Fruit fly (Drosophila melanogaster) whole organism, embryonic: Measurements from ENCODE around the gene ATP7.
A peak's percentile ranks its signal among the peaks of the same experiment; 100 is the strongest.

Experiments used
- Aef1 ChIP-seq: fragments of 200-800 bp; sonication (Bioruptor generic); IDR thresholded peaks from 3 replicates; pipeline ENCODE4 v1.3.6; 2022; ENCODE audit warnings: missing biosample characterization, missing genetic modification characterization
- CG12155 ChIP-seq: fragments of 200-800 bp; sonication (Bioruptor generic); optimal IDR thresholded peaks from 3 replicates; lab custom pipeline; 2016; ENCODE audit warnings: missing biosample characterization, missing genetic modification characterization
- CG12744 ChIP-seq: fragments of 200-800 bp; sonication (Bioruptor generic); optimal IDR thresholded peaks from 2 replicates; lab custom pipeline; 2016; ENCODE audit warnings: missing biosample characterization, missing genetic modification characterization
- CG13287 ChIP-seq: fragments of 200-800 bp; sonication (Bioruptor generic); IDR thresholded peaks from 2 replicates; pipeline ENCODE4 v1.3.6; 2022; ENCODE audit warnings: missing biosample characterization, missing genetic modification characterization; ENCODE audit not compliant: partially characterized antibody
- CG14441 ChIP-seq: fragments of 200-800 bp; sonication (Bioruptor generic); IDR thresholded peaks from 2 replicates; pipeline ENCODE4 v1.3.6; 2022; ENCODE audit warnings: missing biosample characterization, missing genetic modification characterization
- CG14667 ChIP-seq: fragments of 200-800 bp; sonication (Bioruptor generic); IDR thresholded peaks from 2 replicates; pipeline ENCODE4 v1.3.6; 2022; ENCODE audit warnings: missing biosample characterization, missing genetic modification characterization
- CG1602 ChIP-seq: fragments of 200-800 bp; sonication (Bioruptor generic); optimal IDR thresholded peaks from 3 replicates; lab custom pipeline; 2016; ENCODE audit warnings: missing biosample characterization, missing genetic modification characterization
- CG17186 ChIP-seq: fragments of 200-800 bp; sonication (Bioruptor generic); optimal IDR thresholded peaks from 3 replicates; lab custom pipeline; 2017; ENCODE audit warnings: missing biosample characterization, missing genetic modification reagents, missing genetic modification characterization
- CG17361 ChIP-seq: fragments of 200-800 bp; sonication (Bioruptor generic); IDR thresholded peaks from 3 replicates; pipeline ENCODE4 v1.3.6; 2022; ENCODE audit warnings: missing biosample characterization, missing genetic modification characterization
- CG17802 ChIP-seq: fragments of 200-800 bp; sonication (Bioruptor generic); optimal IDR thresholded peaks from 2 replicates; lab custom pipeline; 2018; ENCODE audit warnings: missing biosample characterization, mild to moderate bottlenecking, missing genetic modification characterization, moderate library complexity
- CG17829 ChIP-seq: fragments of 200-800 bp; optimal IDR thresholded peaks from 2 replicates; lab custom pipeline; 2019; ENCODE audit warnings: missing biosample characterization, mild to moderate bottlenecking, missing genetic modification characterization, moderate library complexity
- CG2202 ChIP-seq: fragments of 200-800 bp; sonication (Bioruptor generic); optimal IDR thresholded peaks from 2 replicates; lab custom pipeline; 2018; ENCODE audit warnings: missing biosample characterization, mild to moderate bottlenecking, missing genetic modification characterization
- CG30403 ChIP-seq: fragments of 200-800 bp; sonication (Bioruptor generic); optimal IDR thresholded peaks from 3 replicates; lab custom pipeline; 2016; ENCODE audit warnings: missing biosample characterization, missing genetic modification characterization
- CG31365 ChIP-seq: fragments of 200-800 bp; sonication (Bioruptor generic); optimal IDR thresholded peaks from 2 replicates; lab custom pipeline; 2018; ENCODE audit warnings: missing biosample characterization, mild to moderate bottlenecking, missing genetic modification characterization
- CG31388 ChIP-seq: fragments of 200-800 bp; sonication (Bioruptor generic); optimal IDR thresholded peaks from 2 replicates; lab custom pipeline; 2016; ENCODE audit warnings: missing biosample characterization, missing genetic modification characterization
- CG32772 ChIP-seq: fragments of 200-800 bp; sonication (Bioruptor generic); IDR thresholded peaks from 2 replicates; pipeline ENCODE4 v1.3.6; 2022; ENCODE audit warnings: missing biosample characterization, missing genetic modification characterization
- CG3407 ChIP-seq: fragments of 200-800 bp; sonication (Bioruptor generic); optimal IDR thresholded peaks from 2 replicates; lab custom pipeline; 2018; ENCODE audit warnings: missing biosample characterization, mild to moderate bottlenecking, missing genetic modification characterization
- CG34376 ChIP-seq: fragments of 200-800 bp; sonication (Bioruptor generic); optimal IDR thresholded peaks from 2 replicates; lab custom pipeline; 2018; ENCODE audit warnings: missing biosample characterization, mild to moderate bottlenecking, missing genetic modification characterization
- CG3995 ChIP-seq: fragments of 200-800 bp; sonication (Bioruptor generic); optimal IDR thresholded peaks from 3 replicates; lab custom pipeline; 2016; ENCODE audit warnings: missing biosample characterization, missing genetic modification characterization
- CG42726 ChIP-seq: fragments of 200-800 bp; sonication (Bioruptor generic); IDR thresholded peaks from 2 replicates; pipeline ENCODE4 v1.3.6; 2022; ENCODE audit warnings: missing biosample characterization, missing genetic modification characterization; ENCODE audit not compliant: partially characterized antibody
- CG4282 ChIP-seq: fragments of 200-800 bp; sonication (Bioruptor generic); optimal IDR thresholded peaks from 2 replicates; lab custom pipeline; 2016; ENCODE audit warnings: missing biosample characterization, missing genetic modification characterization
- CG5953 ChIP-seq: fragments of 200-800 bp; sonication (Bioruptor generic); IDR thresholded peaks from 2 replicates; pipeline ENCODE4 v1.3.6; 2022; ENCODE audit warnings: missing biosample characterization, missing genetic modification characterization
- CG6654 ChIP-seq: fragments of 200-800 bp; sonication (Bioruptor generic); optimal IDR thresholded peaks from 2 replicates; lab custom pipeline; 2017; ENCODE audit warnings: missing biosample characterization, mild to moderate bottlenecking, missing genetic modification characterization
- CG7839 ChIP-seq: fragments of 200-800 bp; sonication (Bioruptor generic); optimal IDR thresholded peaks from 3 replicates; lab custom pipeline; 2018; ENCODE audit warnings: missing biosample characterization, mild to moderate bottlenecking, missing genetic modification characterization, moderate library complexity
- CG9932 ChIP-seq: fragments of 200-800 bp; sonication (Bioruptor generic); IDR thresholded peaks from 2 replicates; pipeline ENCODE4 v1.3.6; 2022; ENCODE audit warnings: missing biosample characterization, missing genetic modification characterization
- Dip2 ChIP-seq: fragments of 200-800 bp; sonication (Bioruptor generic); IDR thresholded peaks from 2 replicates; pipeline ENCODE4 v1.3.6; 2022; ENCODE audit warnings: missing biosample characterization, missing genetic modification characterization
- Max ChIP-seq: fragments of 200-800 bp; sonication (Bioruptor generic); optimal IDR thresholded peaks from 2 replicates; lab custom pipeline; 2016; ENCODE audit warnings: missing biosample characterization, mild to moderate bottlenecking, missing genetic modification characterization
- Sry-β ChIP-seq: fragments of 200-800 bp; sonication (Bioruptor generic); optimal IDR thresholded peaks from 2 replicates; lab custom pipeline; 2018; ENCODE audit warnings: missing biosample characterization, mild to moderate bottlenecking, missing genetic modification characterization, moderate library complexity
- al ChIP-seq: fragments of 200-800 bp; sonication (Bioruptor generic); IDR thresholded peaks from 2 replicates; pipeline ENCODE4 v1.3.6; 2022; ENCODE audit warnings: missing biosample characterization, missing genetic modification characterization
- bab2 ChIP-seq: fragments of 200-800 bp; sonication (Bioruptor generic); optimal IDR thresholded peaks from 2 replicates; lab custom pipeline; 2016; ENCODE audit warnings: missing biosample characterization, missing genetic modification characterization
- bigmax ChIP-seq: fragments of 200-800 bp; sonication (Bioruptor generic); optimal IDR thresholded peaks from 2 replicates; lab custom pipeline; 2018; ENCODE audit warnings: missing biosample characterization, mild to moderate bottlenecking, missing genetic modification characterization
- bsh ChIP-seq, 2 experiments: fragments of 200-800 bp; sonication (Bioruptor generic); optimal IDR thresholded peaks; 2 replicates each; lab custom pipeline; 2017 to 2018; ENCODE audit warnings: mild to moderate bottlenecking in 2 of 2, missing biosample characterization in 2 of 2, missing genetic modification characterization in 2 of 2, moderate library complexity in 1 of 2
- cato ChIP-seq: fragments of 200-800 bp; sonication (Bioruptor generic); optimal IDR thresholded peaks from 2 replicates; lab custom pipeline; 2016; ENCODE audit warnings: missing biosample characterization, missing genetic modification characterization, borderline replicate concordance
- crc ChIP-seq: fragments of 200-800 bp; sonication (Bioruptor generic); optimal IDR thresholded peaks from 2 replicates; lab custom pipeline; 2016; ENCODE audit warnings: missing biosample characterization, missing genetic modification characterization
- esg ChIP-seq: fragments of 200-800 bp; sonication (Bioruptor generic); conservative IDR thresholded peaks from 2 replicates; pipeline ENCODE4 v1.3.6; 2022; ENCODE audit warnings: missing biosample characterization, missing genetic modification characterization
- eve ChIP-seq, 2 experiments: fragments of >200 bp; optimal IDR thresholded peaks; 2 replicates each; lab custom pipeline; 2017; ENCODE audit warnings: missing biosample characterization in 2 of 2, missing genetic modification characterization in 2 of 2
- eyg ChIP-seq: fragments of 200-800 bp; sonication (Bioruptor generic); optimal IDR thresholded peaks from 3 replicates; lab custom pipeline; 2016; ENCODE audit warnings: missing biosample characterization, missing genetic modification characterization
- grn ChIP-seq: fragments of 200-800 bp; sonication (Bioruptor generic); optimal IDR thresholded peaks from 3 replicates; lab custom pipeline; 2017; ENCODE audit warnings: missing biosample characterization, missing genetic modification characterization
- gsb ChIP-seq: fragments of 200-800 bp; sonication (Bioruptor generic); IDR thresholded peaks from 2 replicates; pipeline ENCODE4 v1.3.6; 2022; ENCODE audit warnings: missing biosample characterization, missing genetic modification characterization
- jumu ChIP-seq: fragments of 200-800 bp; sonication (Bioruptor generic); optimal IDR thresholded peaks from 3 replicates; lab custom pipeline; 2016; ENCODE audit warnings: missing biosample characterization, missing genetic modification characterization
- klu ChIP-seq: fragments of 200-800 bp; sonication (Bioruptor generic); IDR thresholded peaks from 2 replicates; pipeline ENCODE4 v1.3.6; 2022; ENCODE audit warnings: missing biosample characterization, missing genetic modification characterization
- lola ChIP-seq, 3 experiments: fragments of >200 bp in 2 of 3; fragments of 200-800 bp in 1 of 3; sonication (Bioruptor generic) in 1 of 3; optimal IDR thresholded peaks; 2 replicates each; lab custom pipeline; 2017 to 2019; ENCODE audit warnings: missing biosample characterization in 3 of 3, missing genetic modification characterization in 3 of 3, mild to moderate bottlenecking in 1 of 3, moderate library complexity in 1 of 3
- peb ChIP-seq: fragments of 200-800 bp; sonication (Bioruptor generic); IDR thresholded peaks from 2 replicates; pipeline ENCODE4 v1.3.6; 2022; ENCODE audit warnings: missing biosample characterization, missing genetic modification characterization
- phol ChIP-seq: fragments of 200-800 bp; sonication (Bioruptor generic); optimal IDR thresholded peaks from 3 replicates; lab custom pipeline; 2018; ENCODE audit warnings: missing biosample characterization, mild to moderate bottlenecking, missing genetic modification characterization, moderate library complexity
- sima ChIP-seq: fragments of 200-800 bp; sonication (Bioruptor generic); optimal IDR thresholded peaks from 2 replicates; lab custom pipeline; 2016; ENCODE audit warnings: missing biosample characterization, missing genetic modification characterization
- slp2 ChIP-seq: fragments of 200-800 bp; sonication (Bioruptor generic); optimal IDR thresholded peaks from 2 replicates; lab custom pipeline; 2016; ENCODE audit warnings: missing biosample characterization, missing genetic modification characterization
- sob ChIP-seq: fragments of 200-800 bp; sonication (Bioruptor generic); IDR thresholded peaks from 2 replicates; pipeline ENCODE4 v1.3.6; 2022; ENCODE audit warnings: missing biosample characterization, missing genetic modification characterization
- sr ChIP-seq: fragments of 200-800 bp; sonication (Bioruptor generic); IDR thresholded peaks from 3 replicates; pipeline ENCODE4 v1.3.6; 2022; ENCODE audit warnings: missing biosample characterization, missing genetic modification characterization
- stwl ChIP-seq: fragments of 200-800 bp; sonication (Bioruptor generic); optimal IDR thresholded peaks from 3 replicates; lab custom pipeline; 2018; ENCODE audit warnings: missing biosample characterization, mild to moderate bottlenecking, missing genetic modification characterization, moderate library complexity
- twi ChIP-seq: fragments of 200-800 bp; optimal IDR thresholded peaks from 2 replicates; lab custom pipeline; 2019; ENCODE audit warnings: missing biosample characterization, mild to moderate bottlenecking, missing genetic modification characterization, moderate library complexity

ATP7 gene

DNA sequence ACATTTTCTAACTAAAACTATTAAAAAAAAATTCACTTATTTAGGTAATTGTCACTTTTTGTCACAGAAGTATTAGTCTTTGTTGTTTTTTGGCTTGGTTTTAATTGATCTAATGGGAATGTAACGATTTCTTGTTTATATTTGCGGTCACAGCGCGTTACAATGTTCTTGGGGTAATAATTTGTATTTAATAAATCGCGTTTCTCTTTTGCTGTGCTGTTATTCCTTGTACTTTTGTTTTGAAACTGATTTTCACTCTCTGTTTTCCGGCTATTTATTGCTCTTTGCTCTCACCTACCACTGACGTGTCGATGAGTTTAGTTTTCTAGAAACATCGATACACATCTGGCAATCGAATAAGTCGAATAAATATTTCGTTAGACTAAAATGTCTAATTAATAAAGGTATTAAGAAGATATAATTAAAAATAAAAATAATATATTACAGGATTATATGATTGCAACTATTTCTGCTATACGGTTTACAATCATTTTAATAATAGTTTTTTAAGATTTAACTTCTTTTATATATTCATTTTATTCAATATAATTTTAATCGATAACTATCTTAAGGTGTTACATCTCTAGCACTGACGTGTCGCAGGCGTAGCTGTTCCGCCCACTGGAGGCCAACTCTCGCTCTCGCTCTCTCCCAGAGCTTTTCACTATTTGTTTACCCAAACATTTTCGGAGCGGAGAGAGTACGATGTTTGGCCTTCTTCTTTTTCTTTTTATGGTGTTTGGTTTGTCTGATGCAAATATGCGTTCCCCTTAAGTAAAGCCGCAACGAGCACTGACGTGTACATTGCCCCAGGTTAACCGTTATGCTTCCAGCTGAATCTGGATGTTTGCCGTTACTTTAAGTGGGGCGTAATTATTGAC, 47.7 kb upstream of the ATP7 start, which contains the start of gene Hsc70-3 (continued):
- no peak for TF ChIP-seq CG14667 (GFP tag; lab: Robert Waterston, UW)
- TF ChIP-seq stwl (tag; lab: Kevin White, UChicago), result peak; percentile 49
- no peak for TF ChIP-seq bigmax (GFP tag; lab: Kevin White, UChicago)
- TF ChIP-seq sima (GFP tag; lab: Kevin White, UChicago), result no peak
- TF ChIP-seq CG1602, result no peak
- TF ChIP-seq CG30403 (GFP tag; lab: Kevin White, UChicago), result no peak
- no peak for TF ChIP-seq CG17186 (GFP tag; lab: Kevin White, UChicago)
- no peak for TF ChIP-seq Aef1 (GFP tag; lab: Robert Waterston, UW)
- no peak for TF ChIP-seq CG12744 (GFP tag; lab: Kevin White, UChicago)
- TF ChIP-seq slp2, result no peak
- TF ChIP-seq phol, result peak; percentile 12
- TF ChIP-seq CG6654 (GFP tag; lab: Kevin White, UChicago), result no peak
- no peak for TF ChIP-seq peb
- peak; percentile 1 for TF ChIP-seq CG34376 (GFP tag; lab: Kevin White, UChicago)
- TF ChIP-seq CG9932, result no peak
- TF ChIP-seq esg (GFP tag; lab: Robert Waterston, UW), result no peak
- no peak for TF ChIP-seq cato (GFP tag; lab: Kevin White, UChicago)
- TF ChIP-seq CG31388 (GFP tag; lab: Kevin White, UChicago), result no peak
- TF ChIP-seq jumu (GFP tag; lab: Kevin White, UChicago), result no peak
- peak; percentile 46 for TF ChIP-seq CG17829 (tag; lab: Kevin White, UChicago)
- TF ChIP-seq CG17361, result peak; percentile 61
- TF ChIP-seq CG3407 (GFP tag; lab: Kevin White, UChicago), result peak; percentile 66
- no peak for TF ChIP-seq CG32772 (GFP tag; lab: Robert Waterston, UW)
- peak in 1 of 2 experiments; percentile 70 for TF ChIP-seq bsh (GFP tag; optimal IDR thresholded peaks at IDR 0.05; lab: Kevin White, UChicago)
- TF ChIP-seq CG7839 (tag; lab: Kevin White, UChicago), result no peak
- no peak for TF ChIP-seq crc (GFP tag; lab: Kevin White, UChicago)
- TF ChIP-seq klu (GFP tag; lab: Robert Waterston, UW), result no peak
- no peak for TF ChIP-seq Dip2 (GFP tag; lab: Robert Waterston, UW)
- no peak for TF ChIP-seq al (GFP tag; lab: Robert Waterston, UW)
- TF ChIP-seq eyg (GFP tag; lab: Kevin White, UChicago), result no peak
- no peak for TF ChIP-seq twi (tag; lab: Kevin White, UChicago)
- TF ChIP-seq eve (GFP tag; optimal IDR thresholded peaks at IDR 0.05; lab: Kevin White, UChicago), result no peak
- TF ChIP-seq CG4282 (GFP tag; lab: Kevin White, UChicago), result no peak
- no peak for TF ChIP-seq Max (GFP tag; lab: Kevin White, UChicago)
- no peak for TF ChIP-seq CG14441 (GFP tag; lab: Robert Waterston, UW)
- TF ChIP-seq sob (GFP tag; lab: Robert Waterston, UW), result no peak
- TF ChIP-seq CG5953 (GFP tag; lab: Robert Waterston, UW), result peak; percentile 59; the same call in 1 of the 2 replicates
- peak; percentile 86 for TF ChIP-seq sr (GFP tag; lab: Robert Waterston, UW)
- no peak for TF ChIP-seq gsb (GFP tag; lab: Robert Waterston, UW)
- no peak for TF ChIP-seq CG17802
- no peak for TF ChIP-seq Sry-β
- TF ChIP-seq CG31365, result peak; percentile 46
- TF ChIP-seq CG3995, result no peak
- TF ChIP-seq CG2202 (tag; lab: Kevin White, UChicago), result peak; percentile 64
- TF ChIP-seq CG42726 (GFP tag; lab: Robert Waterston, UW), result no peak
- peak; percentile 85 for TF ChIP-seq CG13287 (GFP tag; lab: Robert Waterston, UW)
- no peak for TF ChIP-seq grn (GFP tag; lab: Kevin White, UChicago)
- TF ChIP-seq CG12155, result no peak
- TF ChIP-seq lola (GFP tag; optimal IDR thresholded peaks at IDR 0.05; lab: Kevin White, UChicago), result no peak
- TF ChIP-seq bab2 (GFP tag; lab: Kevin White, UChicago), result peak; percentile 42
